Fruit fly (Drosophila melanogaster): ENCODE results near the gene CG13901.

CG13901 gene

DNA sequence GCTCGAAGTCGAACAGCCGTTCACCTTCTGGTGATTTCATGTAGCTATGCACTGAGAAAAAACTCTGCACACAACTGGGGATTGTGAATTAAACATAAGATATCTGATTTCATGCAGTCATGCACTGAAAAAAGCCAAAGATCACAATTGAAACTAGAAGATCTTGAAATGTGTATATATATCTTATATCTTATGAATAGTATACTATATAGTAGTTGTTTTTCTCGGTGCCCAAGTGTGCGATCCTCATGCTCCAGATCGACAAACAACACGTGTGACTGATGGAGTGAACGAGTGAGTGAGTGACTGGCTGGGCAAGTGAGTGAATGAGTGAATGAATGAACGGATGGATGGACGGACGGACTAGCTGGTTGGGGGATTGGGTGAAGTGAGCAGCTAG, 15.7 kb downstream of the CG13901 start (continued):
- TF ChIP-seq ERR (GFP tag; optimal IDR thresholded peaks at IDR 0.05) (no peak), vfl (GFP tag; optimal IDR thresholded peaks at IDR 0.05) (no peak), vnd (GFP tag; IDR thresholded peaks at IDR 0.05; ENCODE audit: partially characterized antibody) (no peak), CG3407 (GFP tag; optimal IDR thresholded peaks at IDR 0.05) (peak; percentile 50), hkb (optimal IDR thresholded peaks at IDR 0.05) (no peak), hkb (GFP tag; IDR thresholded peaks at IDR 0.05) (peak; percentile 87), dpn (GFP tag; optimal IDR thresholded peaks at IDR 0.05) (peak; percentile 57 to 62), Doc3 (GFP tag; IDR thresholded peaks at IDR 0.05; ENCODE audit: partially characterized antibody) (no peak), pan (optimal IDR thresholded peaks at IDR 0.05) (no peak), pan (GFP tag; optimal IDR thresholded peaks at IDR 0.05 in 1 of 2, IDR thresholded peaks at IDR 0.05 in 1 of 2) (peak in 1 of 2 experiments; percentile 70), hth (optimal IDR thresholded peaks at IDR 0.05) (no peak), CG3726 (GFP tag; IDR thresholded peaks at IDR 0.05) (no peak), Ptx1 (GFP tag; IDR thresholded peaks at IDR 0.05) (peak; percentile 77), CG6791 (GFP tag; IDR thresholded peaks at IDR 0.05; ENCODE audit: partially characterized antibody) (no peak), CG10431 (GFP tag; optimal IDR thresholded peaks at IDR 0.05) (peak; percentile 44), CG1603 (tag; optimal IDR thresholded peaks at IDR 0.05) (peak; percentile 68), Drgx (GFP tag; IDR thresholded peaks at IDR 0.05) (peak; percentile 72), E2f2 (GFP tag; IDR thresholded peaks at IDR 0.05) (peak; percentile 39; the same call in 1 of the 2 replicates), CG9817 (tag; optimal IDR thresholded peaks at IDR 0.05) (peak; percentile 33), schlank (tag; optimal IDR thresholded peaks at IDR 0.05) (peak; percentile 33), Six4 (GFP tag; optimal IDR thresholded peaks at IDR 0.05) (peak; percentile 77), CG13123 (GFP tag; optimal IDR thresholded peaks at IDR 0.05) (peak; percentile 5), chm (GFP tag; IDR thresholded peaks at IDR 0.05) (peak; percentile 69), E2f1 (GFP tag; IDR thresholded peaks at IDR 0.05) (peak; percentile 68), Blimp-1 (GFP tag; optimal IDR thresholded peaks at IDR 0.05) (peak; percentile 83), nmo (GFP tag; optimal IDR thresholded peaks at IDR 0.05) (peak; percentile 59), fru (optimal IDR thresholded peaks at IDR 0.05) (no peak), Ravus (GFP tag; IDR thresholded peaks at IDR 0.05) (no peak; the same call in 1 of the 2 replicates), usp (GFP tag; optimal IDR thresholded peaks at IDR 0.05) (no peak), CG30020 (tag; optimal IDR thresholded peaks at IDR 0.05) (no peak), Antp (GFP tag; optimal IDR thresholded peaks at IDR 0.05) (no peak), trh (GFP tag; optimal IDR thresholded peaks at IDR 0.05) (no peak), CG10321 (GFP tag; IDR thresholded peaks at IDR 0.05) (0 out of 2 replicates have a peak, but pooled peaks have one; percentile 16), Taf1 (GFP tag; IDR thresholded peaks at IDR 0.05) (no peak), CG7556 (GFP tag; optimal IDR thresholded peaks at IDR 0.05) (peak; percentile 72), CG13775 (GFP tag; optimal IDR thresholded peaks at IDR 0.05) (peak; percentile 2), esg (GFP tag; conservative IDR thresholded peaks at IDR 0.05) (peak; percentile 72), bcd (GFP tag; optimal IDR thresholded peaks at IDR 0.05) (peak; percentile 61), dati (GFP tag; IDR thresholded peaks at IDR 0.05) (no peak), amos (GFP tag; IDR thresholded peaks at IDR 0.05; ENCODE audit: partially characterized antibody) (no peak), CG17328 (GFP tag; IDR thresholded peaks at IDR 0.05) (peak; percentile 71), tx (GFP tag; optimal IDR thresholded peaks at IDR 0.05) (peak; percentile 14), CG4730 (GFP tag; IDR thresholded peaks at IDR 0.05) (peak; percentile 73), caup (GFP tag; optimal IDR thresholded peaks at IDR 0.05; ENCODE audit: severe bottlenecking) (peak; percentile 19), kay (GFP tag; optimal IDR thresholded peaks at IDR 0.05) (peak; percentile 10), CG18599 (GFP tag; optimal IDR thresholded peaks at IDR 0.05) (peak; percentile 83), nerfin-1 (tag; optimal IDR thresholded peaks at IDR 0.05) (peak; percentile 69), Ets97D (GFP tag; optimal IDR thresholded peaks at IDR 0.05) (no peak), kni (GFP tag; optimal IDR thresholded peaks at IDR 0.05) (peak; percentile 25), bigmax (GFP tag; optimal IDR thresholded peaks at IDR 0.05) (no peak), CG17385 (GFP tag; optimal IDR thresholded peaks at IDR 0.05) (peak; percentile 55), repo (GFP tag; optimal IDR thresholded peaks at IDR 0.05) (peak; percentile 22)

Measured in whole organism, embryonic.